Worm (Caenorhabditis elegans) whole organism, L1 larva: ENCODE results near the gene rab-6.1.

Source experiments
- C04F5.9 ChIP-seq: sonication (generic microtip); optimal IDR thresholded peaks from 2 replicates; lab custom pipeline; 2016; ENCODE audit warnings: missing genetic modification characterization, missing compliant biosample characterization
- C16A3.4 ChIP-seq: fragments of 150-350 bp; optimal IDR thresholded peaks from 2 replicates; lab custom pipeline; 2014; ENCODE audit warnings: missing biosample characterization, missing genetic modification characterization
- F16B12.6 ChIP-seq: fragments of 150-350 bp; optimal IDR thresholded peaks from 2 replicates; lab custom pipeline; 2014; ENCODE audit warnings: missing biosample characterization, missing genetic modification characterization
- Y116A8C.19 ChIP-seq: sonication (generic microtip); optimal IDR thresholded peaks from 2 replicates; lab custom pipeline; 2016; ENCODE audit warnings: missing compliant biosample characterization, missing genetic modification characterization, borderline replicate concordance
- aha-1 ChIP-seq: fragments of 150-350 bp; optimal IDR thresholded peaks from 2 replicates; lab custom pipeline; 2014; ENCODE audit warnings: missing biosample characterization, missing genetic modification characterization
- alr-1 ChIP-seq: fragments of 200-800 bp; sonication (Bioruptor generic); optimal IDR thresholded peaks from 2 replicates; lab custom pipeline; 2018; ENCODE audit warnings: borderline replicate concordance, mild to moderate bottlenecking, missing genetic modification characterization, missing compliant biosample characterization
- aly-2 ChIP-seq: fragments of 150-350 bp; optimal IDR thresholded peaks from 2 replicates; lab custom pipeline; 2014; ENCODE audit warnings: missing biosample characterization, missing genetic modification characterization
- ama-1 ChIP-seq: fragments of 150-350 bp; optimal IDR thresholded peaks from 2 replicates; lab custom pipeline; 2014
- ceh-8 ChIP-seq: fragments of 200-800 bp; sonication (Bioruptor generic); optimal IDR thresholded peaks from 2 replicates; lab custom pipeline; 2018; ENCODE audit warnings: mild to moderate bottlenecking, missing genetic modification characterization, moderate library complexity, missing compliant biosample characterization
- ceh-82 ChIP-seq, 3 experiments: fragments of 150-350 bp in 1 of 3; sonication (generic microtip) in 2 of 3; optimal IDR thresholded peaks; 2 replicates each; lab custom pipeline; 2014 to 2017; ENCODE audit warnings: missing biosample characterization in 3 of 3, missing genetic modification characterization in 3 of 3
- ceh-88 ChIP-seq: fragments of 200-800 bp; sonication (Bioruptor generic); IDR thresholded peaks from 2 replicates; pipeline ENCODE4 v1.3.6; 2022; ENCODE audit warnings: missing genetic modification characterization, missing compliant biosample characterization
- ces-1 ChIP-seq: fragments of 150-350 bp; optimal IDR thresholded peaks from 2 replicates; lab custom pipeline; 2014; ENCODE audit warnings: missing biosample characterization, missing genetic modification reagents, missing genetic modification characterization
- dpl-1 ChIP-seq, 3 experiments: fragments of 150-350 bp in 2 of 3; sonication (generic microtip) in 1 of 3; optimal IDR thresholded peaks; 2 replicates each; lab custom pipeline; 2014 to 2017; ENCODE audit warnings: missing biosample characterization in 3 of 3, missing genetic modification characterization in 3 of 3, missing genetic modification reagents in 3 of 3
- dsc-1 ChIP-seq: sonication (generic microtip); optimal IDR thresholded peaks from 2 replicates; lab custom pipeline; 2016; ENCODE audit warnings: mild to moderate bottlenecking, missing genetic modification characterization, missing compliant biosample characterization
- efl-1 ChIP-seq, 4 experiments: fragments of 150-350 bp; optimal IDR thresholded peaks in 3 of 4; peaks in 1 of 4; 1 replicate in 1 of 4; 2 replicates in 3 of 4; lab custom pipeline; 2014; ENCODE audit warnings: missing biosample characterization in 2 of 4, missing genetic modification characterization in 2 of 4, missing genetic modification reagents in 2 of 4
- efl-3 ChIP-seq: fragments of 200-800 bp; sonication (Bioruptor generic); optimal IDR thresholded peaks from 2 replicates; lab custom pipeline; 2018; ENCODE audit warnings: mild to moderate bottlenecking, missing genetic modification characterization, missing compliant biosample characterization
- elt-3 ChIP-seq, 6 experiments: fragments of 150-350 bp in 1 of 6; sonication (generic microtip); optimal IDR thresholded peaks; 2 replicates each; lab custom pipeline; 2017 to 2018; ENCODE audit warnings: missing biosample characterization in 6 of 6, missing genetic modification characterization in 6 of 6, inconsistent platforms in 1 of 6
- fkh-10 ChIP-seq: sonication (generic microtip); optimal IDR thresholded peaks from 2 replicates; lab custom pipeline; 2017; ENCODE audit warnings: missing biosample characterization, missing genetic modification reagents, missing genetic modification characterization
- fkh-8 ChIP-seq: sonication (generic microtip); optimal IDR thresholded peaks from 2 replicates; lab custom pipeline; 2016; ENCODE audit warnings: mild to moderate bottlenecking, missing genetic modification characterization, missing compliant biosample characterization
- hlh-4 ChIP-seq: sonication (generic microtip); optimal IDR thresholded peaks from 2 replicates; lab custom pipeline; 2016; ENCODE audit warnings: mild to moderate bottlenecking, missing genetic modification characterization, missing compliant biosample characterization
- hpl-2 ChIP-seq: fragments of 150-350 bp; optimal IDR thresholded peaks from 2 replicates; lab custom pipeline; 2014; ENCODE audit warnings: missing biosample characterization, missing genetic modification reagents, missing genetic modification characterization
- irx-1 ChIP-seq: sonication (generic microtip); optimal IDR thresholded peaks from 2 replicates; lab custom pipeline; 2016; ENCODE audit warnings: missing genetic modification characterization, missing compliant biosample characterization
- isw-1 ChIP-seq: fragments of 200-800 bp; sonication (Bioruptor generic); IDR thresholded peaks from 2 replicates; pipeline ENCODE4 v1.3.6; 2022; ENCODE audit warnings: missing genetic modification characterization, missing compliant biosample characterization
- lin-13 ChIP-seq: fragments of 150-350 bp; optimal IDR thresholded peaks from 2 replicates; lab custom pipeline; 2014; ENCODE audit warnings: missing biosample characterization, missing genetic modification reagents, missing genetic modification characterization
- lin-14 ChIP-seq: fragments of 200-800 bp; sonication (Bioruptor generic); optimal IDR thresholded peaks from 2 replicates; lab custom pipeline; 2018; ENCODE audit warnings: mild to moderate bottlenecking, missing genetic modification characterization, moderate library complexity, missing compliant biosample characterization
- lin-15B ChIP-seq: fragments of 150-350 bp; sonication (generic microtip); optimal IDR thresholded peaks from 3 replicates; lab custom pipeline; 2014; ENCODE audit warnings: missing biosample characterization, missing genetic modification characterization
- lin-35 ChIP-seq, 2 experiments: fragments of 150-350 bp; optimal IDR thresholded peaks; 2 replicates each; lab custom pipeline; 2014; ENCODE audit warnings: missing biosample characterization in 2 of 2, missing genetic modification characterization in 2 of 2, missing genetic modification reagents in 2 of 2
- lir-3 ChIP-seq: sonication (generic microtip); optimal IDR thresholded peaks from 2 replicates; lab custom pipeline; 2016; ENCODE audit warnings: mild to moderate bottlenecking, missing genetic modification characterization, moderate library complexity, missing compliant biosample characterization; ENCODE audit not compliant: poor library complexity
- lsy-2 ChIP-seq, 2 experiments: fragments of 150-350 bp; optimal IDR thresholded peaks; 2 replicates each; lab custom pipeline; 2014; ENCODE audit warnings: missing biosample characterization in 2 of 2, missing genetic modification characterization in 2 of 2
- mdl-1 ChIP-seq, 2 experiments: fragments of 150-350 bp; optimal IDR thresholded peaks; 2 replicates each; lab custom pipeline; 2014 to 2017; ENCODE audit warnings: missing biosample characterization in 2 of 2, missing genetic modification characterization in 2 of 2, inconsistent platforms in 1 of 2
- mef-2 ChIP-seq: fragments of 150-350 bp; optimal IDR thresholded peaks from 2 replicates; lab custom pipeline; 2014; ENCODE audit warnings: missing biosample characterization, missing genetic modification characterization
- mep-1 ChIP-seq: fragments of 150-350 bp; optimal IDR thresholded peaks from 2 replicates; lab custom pipeline; 2014; ENCODE audit warnings: missing biosample characterization, missing genetic modification characterization
- nhr-19 ChIP-seq: fragments of 200-800 bp; sonication (Bioruptor generic); conservative IDR thresholded peaks from 2 replicates; pipeline ENCODE4 v1.3.6; 2022; ENCODE audit warnings: missing genetic modification characterization, missing compliant biosample characterization
- nhr-20 ChIP-seq: sonication (generic microtip); optimal IDR thresholded peaks from 2 replicates; lab custom pipeline; 2016; ENCODE audit warnings: mild to moderate bottlenecking, missing genetic modification characterization, missing compliant biosample characterization
- nhr-71 ChIP-seq: sonication (generic microtip); optimal IDR thresholded peaks from 2 replicates; lab custom pipeline; 2016; ENCODE audit warnings: mild to moderate bottlenecking, missing genetic modification characterization, moderate library complexity, missing compliant biosample characterization
- nhr-84 ChIP-seq: sonication (generic microtip); optimal IDR thresholded peaks from 2 replicates; lab custom pipeline; 2017; ENCODE audit warnings: missing biosample characterization, missing genetic modification characterization
- nhr-85 ChIP-seq: sonication (generic microtip); peaks from one replicate; lab custom pipeline; 2016; ENCODE audit warnings: missing genetic modification characterization, inconsistent platforms, missing compliant biosample characterization
- nhr-90 ChIP-seq: sonication (generic microtip); optimal IDR thresholded peaks from 2 replicates; lab custom pipeline; 2016; ENCODE audit warnings: mild to moderate bottlenecking, missing genetic modification characterization, missing compliant biosample characterization; ENCODE audit not compliant: poor library complexity
- pag-3 ChIP-seq: sonication (generic microtip); optimal IDR thresholded peaks from 2 replicates; lab custom pipeline; 2017; ENCODE audit warnings: missing genetic modification characterization, mild to moderate bottlenecking, missing compliant biosample characterization, antibody characterized with exemption, borderline replicate concordance; ENCODE audit not compliant: insufficient read depth
- skn-1 ChIP-seq: fragments of 150-350 bp; optimal IDR thresholded peaks from 2 replicates; lab custom pipeline; 2014; ENCODE audit warnings: missing biosample characterization, missing genetic modification characterization
- snu-23 ChIP-seq: sonication (generic microtip); optimal IDR thresholded peaks from 2 replicates; lab custom pipeline; 2016; ENCODE audit warnings: missing genetic modification characterization, missing compliant biosample characterization
- sup-37 ChIP-seq: fragments of 200-800 bp; sonication (Bioruptor generic); optimal IDR thresholded peaks from 2 replicates; lab custom pipeline; 2018; ENCODE audit warnings: mild to moderate bottlenecking, missing genetic modification characterization, missing compliant biosample characterization
- swsn-7 ChIP-seq: sonication (generic microtip); optimal IDR thresholded peaks from 2 replicates; lab custom pipeline; 2016; ENCODE audit warnings: missing genetic modification characterization, missing compliant biosample characterization
- unc-30 ChIP-seq: sonication (generic microtip); optimal IDR thresholded peaks from 2 replicates; lab custom pipeline; 2017; ENCODE audit warnings: missing biosample characterization, missing genetic modification characterization
- unc-86 ChIP-seq: sonication (generic microtip); optimal IDR thresholded peaks from 2 replicates; lab custom pipeline; 2016; ENCODE audit warnings: missing genetic modification characterization, missing compliant biosample characterization
- xbp-1 ChIP-seq: sonication (generic microtip); optimal IDR thresholded peaks from 2 replicates; lab custom pipeline; 2016; ENCODE audit warnings: missing genetic modification characterization, missing compliant biosample characterization
- zag-1 ChIP-seq: fragments of 150-350 bp; optimal IDR thresholded peaks from 2 replicates; lab custom pipeline; 2014; ENCODE audit warnings: missing biosample characterization, missing genetic modification characterization
- zip-4 ChIP-seq: fragments of 200-800 bp; sonication (Bioruptor generic); optimal IDR thresholded peaks from 2 replicates; lab custom pipeline; 2018; ENCODE audit warnings: mild to moderate bottlenecking, missing genetic modification characterization, moderate library complexity, missing compliant biosample characterization
- ztf-4 ChIP-seq: fragments of 150-350 bp; optimal IDR thresholded peaks from 2 replicates; lab custom pipeline; 2014; ENCODE audit warnings: missing biosample characterization, missing genetic modification characterization

Gene rab-6.1

ce11 chrIII:8960664-8961063 is 45.1 kb downstream of the rab-6.1 start, which contains the start of gene ZK643.6:
Gene ZK643.6, minus strand, starts transcription at chrIII:8960764.
- TF ChIP-seq ceh-8 (GFP tag; lab: Kevin White, UChicago) (no peak), hlh-4 (tag; lab: Kevin White, UChicago) (no peak), nhr-84 (tag; lab: Kevin White, UChicago) (no peak), dsc-1 (peak; percentile 1), zip-4 (GFP tag; lab: Kevin White, UChicago) (no peak), lin-15B (no peak), efl-1 (optimal IDR thresholded peaks at IDR 0.05; lab: Kevin White, UChicago) (no peak), efl-1 (GFP tag; optimal IDR thresholded peaks at IDR 0.05 in 1 of 2; lab: Kevin White, UChicago) (peak in 1 of 2 experiments; percentile 33), snu-23 (no peak)

- no peak for TF ChIP-seq ceh-88 (GFP tag; lab: Robert Waterston, UW)
- TF ChIP-seq dpl-1 (GFP tag; optimal IDR thresholded peaks at IDR 0.05; lab: Kevin White, UChicago) = peak; percentile 75 to 86 (median 79)
- peak; percentile 11 for TF ChIP-seq ztf-4 (tag; lab: Kevin White, UChicago)
- TF ChIP-seq mep-1 = peak; percentile 72
- TF ChIP-seq nhr-20 (tag; lab: Kevin White, UChicago) = peak; percentile 74
- no peak for TF ChIP-seq aha-1
- TF ChIP-seq elt-3 (tag; optimal IDR thresholded peaks at IDR 0.05; lab: Kevin White, UChicago) = peak in 1 of 6 experiments; percentile 56
- peak; percentile 61 for TF ChIP-seq dsc-1
- TF ChIP-seq fkh-10 = no peak
- TF ChIP-seq efl-3 (GFP tag; lab: Kevin White, UChicago) = no peak
- TF ChIP-seq nhr-90 (tag; lab: Kevin White, UChicago) = peak; percentile 47
- TF ChIP-seq lsy-2 (tag; optimal IDR thresholded peaks at IDR 0.05; lab: Kevin White, UChicago) = peak; percentile 92 to 98
- TF ChIP-seq efl-1 (optimal IDR thresholded peaks at IDR 0.05; lab: Kevin White, UChicago) = peak; percentile 57 to 79
- TF ChIP-seq efl-1 (GFP tag; optimal IDR thresholded peaks at IDR 0.05 in 1 of 2; lab: Kevin White, UChicago) = peak; percentile 82 to 96
- TF ChIP-seq nhr-84 (tag; lab: Kevin White, UChicago) = no peak
- no peak for TF ChIP-seq mef-2
- no peak for TF ChIP-seq unc-30 (tag; lab: Kevin White, UChicago)
- no peak for TF ChIP-seq zag-1 (tag; lab: Kevin White, UChicago)
- TF ChIP-seq swsn-7 (tag; lab: Kevin White, UChicago) = peak; percentile 74
- TF ChIP-seq hpl-2 (GFP tag; lab: Kevin White, UChicago) = no peak
- peak; percentile 63 for TF ChIP-seq nhr-19 (GFP tag; lab: Robert Waterston, UW)
- peak; percentile 73 for TF ChIP-seq xbp-1 (tag; lab: Kevin White, UChicago)
- TF ChIP-seq snu-23 = peak; percentile 80
- TF ChIP-seq aly-2 (tag; lab: Kevin White, UChicago) = no peak
- TF ChIP-seq C16A3.4 (tag; lab: Kevin White, UChicago) = peak; percentile 66
- no peak for TF ChIP-seq ama-1 (lab: Kevin White, UChicago)
- no peak for TF ChIP-seq lin-13
- TF ChIP-seq isw-1 (GFP tag; lab: Robert Waterston, UW) = peak; percentile 12; the same call in 1 of the 2 replicates
- TF ChIP-seq lin-35 (GFP tag; optimal IDR thresholded peaks at IDR 0.05; lab: Kevin White, UChicago) = peak; percentile 76 to 90
- TF ChIP-seq pag-3 = no peak
- peak; percentile 45 for TF ChIP-seq nhr-85 (tag; lab: Kevin White, UChicago)
- TF ChIP-seq C04F5.9 = peak; percentile 44
- TF ChIP-seq F16B12.6 (tag; lab: Kevin White, UChicago) = peak; percentile 87
- no peak for TF ChIP-seq sup-37
- TF ChIP-seq mdl-1 (tag; optimal IDR thresholded peaks at IDR 0.05; lab: Kevin White, UChicago) = peak in 1 of 2 experiments; percentile 67
- peak; percentile 71 for TF ChIP-seq skn-1 (tag; lab: Kevin White, UChicago)
- no peak for TF ChIP-seq ces-1 (GFP tag; lab: Kevin White, UChicago)
- TF ChIP-seq ceh-82 (tag; optimal IDR thresholded peaks at IDR 0.05; lab: Kevin White, UChicago) = peak; percentile 26 to 72 (median 38)
- TF ChIP-seq fkh-8 (tag; lab: Kevin White, UChicago) = peak; percentile 27
- peak; percentile 80 for TF ChIP-seq nhr-71 (tag; lab: Kevin White, UChicago)
- peak; percentile 70 for TF ChIP-seq lin-14
- no peak for TF ChIP-seq alr-1 (tag; lab: Kevin White, UChicago)
- peak; percentile 68 for TF ChIP-seq lir-3
- TF ChIP-seq irx-1 (tag; lab: Kevin White, UChicago) = peak; percentile 8
- TF ChIP-seq Y116A8C.19 = no peak
- no peak for TF ChIP-seq hlh-4 (tag; lab: Kevin White, UChicago)
- TF ChIP-seq unc-86 (tag; lab: Kevin White, UChicago) = peak; percentile 69
Measured at ce11 chrIII:8956146-8956646, 49.6 kb downstream of the rab-6.1 start, which contains the start of the genes ZK643.5 and ZK643.2. Gene ZK643.5, minus strand, starts transcription at chrIII:8956196. Gene ZK643.2, plus strand, starts transcription at chrIII:8956540.
